Fruit fly (Drosophila melanogaster) whole organism, embryonic: Measurements from ENCODE around the gene mei-218.

Experiments
- Bgb ChIP-seq: fragments of 200-800 bp; sonication (Bioruptor generic); IDR thresholded peaks from 2 replicates; pipeline ENCODE4 v1.3.6; 2022; ENCODE audit warnings: missing biosample characterization, missing genetic modification characterization; ENCODE audit not compliant: partially characterized antibody
- Bteb2 ChIP-seq: fragments of 200-800 bp; sonication (Bioruptor generic); optimal IDR thresholded peaks from 2 replicates; lab custom pipeline; 2016; ENCODE audit warnings: missing biosample characterization, missing genetic modification characterization
- CG10267 ChIP-seq: fragments of 200-800 bp; sonication (Bioruptor generic); optimal IDR thresholded peaks from 2 replicates; lab custom pipeline; 2018; ENCODE audit warnings: missing biosample characterization, mild to moderate bottlenecking, missing genetic modification characterization, moderate library complexity
- CG10565 ChIP-seq: fragments of 200-800 bp; sonication (Bioruptor generic); optimal IDR thresholded peaks from 3 replicates; lab custom pipeline; 2016; ENCODE audit warnings: missing biosample characterization, mild to moderate bottlenecking, missing genetic modification characterization
- CG10979 ChIP-seq: fragments of 200-800 bp; sonication (Bioruptor generic); optimal IDR thresholded peaks from 2 replicates; lab custom pipeline; 2018; ENCODE audit warnings: missing biosample characterization, mild to moderate bottlenecking, missing genetic modification characterization, moderate library complexity
- CG11723 ChIP-seq: fragments of 200-800 bp; sonication (Bioruptor generic); optimal IDR thresholded peaks from 2 replicates; lab custom pipeline; 2017; ENCODE audit warnings: missing biosample characterization, mild to moderate bottlenecking, missing genetic modification characterization
- CG12236 ChIP-seq: fragments of 200-800 bp; sonication (Bioruptor generic); optimal IDR thresholded peaks from 2 replicates; lab custom pipeline; 2016; ENCODE audit warnings: missing biosample characterization, missing genetic modification characterization
- CG12744 ChIP-seq: fragments of 200-800 bp; sonication (Bioruptor generic); optimal IDR thresholded peaks from 2 replicates; lab custom pipeline; 2016; ENCODE audit warnings: missing biosample characterization, missing genetic modification characterization
- CG12942 ChIP-seq: fragments of 200-800 bp; sonication (Bioruptor generic); optimal IDR thresholded peaks from 3 replicates; lab custom pipeline; 2016; ENCODE audit warnings: missing biosample characterization, missing genetic modification characterization
- CG13287 ChIP-seq: fragments of 200-800 bp; sonication (Bioruptor generic); IDR thresholded peaks from 2 replicates; pipeline ENCODE4 v1.3.6; 2022; ENCODE audit warnings: missing biosample characterization, missing genetic modification characterization; ENCODE audit not compliant: partially characterized antibody
- CG14965 ChIP-seq: fragments of 200-800 bp; sonication (Bioruptor generic); optimal IDR thresholded peaks from 2 replicates; lab custom pipeline; 2016; ENCODE audit warnings: missing biosample characterization, missing genetic modification characterization, borderline replicate concordance
- CG15269 ChIP-seq: fragments of 200-800 bp; sonication (Bioruptor generic); optimal IDR thresholded peaks from 2 replicates; lab custom pipeline; 2018; ENCODE audit warnings: missing biosample characterization, mild to moderate bottlenecking, missing genetic modification characterization, moderate library complexity
- CG15696 ChIP-seq: fragments of 200-800 bp; sonication (Bioruptor generic); optimal IDR thresholded peaks from 2 replicates; lab custom pipeline; 2019; ENCODE audit warnings: missing biosample characterization, mild to moderate bottlenecking, missing genetic modification characterization, moderate library complexity
- CG17802 ChIP-seq: fragments of 200-800 bp; sonication (Bioruptor generic); optimal IDR thresholded peaks from 2 replicates; lab custom pipeline; 2018; ENCODE audit warnings: missing biosample characterization, mild to moderate bottlenecking, missing genetic modification characterization, moderate library complexity
- CG18262 ChIP-seq: fragments of 200-800 bp; optimal IDR thresholded peaks from 3 replicates; lab custom pipeline; 2019; ENCODE audit warnings: missing biosample characterization, mild to moderate bottlenecking, missing genetic modification characterization, moderate library complexity
- CG1832 ChIP-seq: fragments of 200-800 bp; sonication (Bioruptor generic); optimal IDR thresholded peaks from 2 replicates; lab custom pipeline; 2017; ENCODE audit warnings: missing biosample characterization, mild to moderate bottlenecking, missing genetic modification characterization, inconsistent platforms
- CG18764 ChIP-seq: fragments of 200-800 bp; sonication (Bioruptor generic); optimal IDR thresholded peaks from 3 replicates; lab custom pipeline; 2016; ENCODE audit warnings: missing biosample characterization, missing genetic modification characterization
- CG2199 ChIP-seq: fragments of 200-800 bp; sonication (Bioruptor generic); IDR thresholded peaks from 3 replicates; pipeline ENCODE4 v1.3.6; 2022; ENCODE audit warnings: missing biosample characterization, missing genetic modification characterization
- CG2875 ChIP-seq: fragments of 200-800 bp; sonication (Bioruptor generic); optimal IDR thresholded peaks from 2 replicates; lab custom pipeline; 2017; ENCODE audit warnings: missing biosample characterization, mild to moderate bottlenecking, missing genetic modification characterization, missing genetic modification reagents
- CG30020 ChIP-seq: fragments of 200-800 bp; optimal IDR thresholded peaks from 2 replicates; lab custom pipeline; 2019; ENCODE audit warnings: missing biosample characterization, mild to moderate bottlenecking, missing genetic modification characterization, moderate library complexity
- CG30431 ChIP-seq: fragments of 200-800 bp; sonication (Bioruptor generic); optimal IDR thresholded peaks from 2 replicates; lab custom pipeline; 2017; ENCODE audit warnings: missing biosample characterization, missing genetic modification characterization
- CG32772 ChIP-seq: fragments of 200-800 bp; sonication (Bioruptor generic); IDR thresholded peaks from 2 replicates; pipeline ENCODE4 v1.3.6; 2022; ENCODE audit warnings: missing biosample characterization, missing genetic modification characterization
- CG33213 ChIP-seq: fragments of 200-800 bp; sonication (Bioruptor generic); optimal IDR thresholded peaks from 3 replicates; lab custom pipeline; 2016; ENCODE audit warnings: missing biosample characterization, missing genetic modification characterization
- CG6813 ChIP-seq: fragments of 200-800 bp; sonication (Bioruptor generic); optimal IDR thresholded peaks from 2 replicates; lab custom pipeline; 2017; ENCODE audit warnings: missing biosample characterization, missing genetic modification characterization, mild to moderate bottlenecking, moderate library complexity, missing genetic modification reagents
- CG8478 ChIP-seq: fragments of >200 bp; optimal IDR thresholded peaks from 2 replicates; lab custom pipeline; 2018
- CG9876 ChIP-seq: fragments of 200-800 bp; sonication (Bioruptor generic); optimal IDR thresholded peaks from 2 replicates; lab custom pipeline; 2016; ENCODE audit warnings: missing biosample characterization, missing genetic modification characterization
- CHES-1-like ChIP-seq: fragments of 200-800 bp; sonication (Bioruptor generic); optimal IDR thresholded peaks from 2 replicates; lab custom pipeline; 2016; ENCODE audit warnings: missing biosample characterization, missing genetic modification characterization
- Dbx ChIP-seq: fragments of 200-800 bp; sonication (Bioruptor generic); IDR thresholded peaks from 3 replicates; pipeline ENCODE4 v1.3.6; 2022; ENCODE audit warnings: missing biosample characterization, missing genetic modification characterization
- Dfd ChIP-seq, 2 experiments: fragments of >200 bp; optimal IDR thresholded peaks; 2 replicates each; lab custom pipeline; 2017; ENCODE audit warnings: missing biosample characterization in 2 of 2, missing genetic modification characterization in 2 of 2
- Dip2 ChIP-seq: fragments of 200-800 bp; sonication (Bioruptor generic); IDR thresholded peaks from 2 replicates; pipeline ENCODE4 v1.3.6; 2022; ENCODE audit warnings: missing biosample characterization, missing genetic modification characterization
- Dip3 ChIP-seq: fragments of 200-800 bp; sonication (Bioruptor generic); optimal IDR thresholded peaks from 3 replicates; lab custom pipeline; 2016; ENCODE audit warnings: missing biosample characterization, missing genetic modification characterization
- Kr ChIP-seq: fragments of 200-800 bp; sonication (Bioruptor generic); optimal IDR thresholded peaks from 2 replicates; lab custom pipeline; 2017; ENCODE audit warnings: missing biosample characterization, mild to moderate bottlenecking, missing genetic modification characterization
- NK7.1 ChIP-seq: fragments of 200-800 bp; sonication (Bioruptor generic); optimal IDR thresholded peaks from 3 replicates; lab custom pipeline; 2016; ENCODE audit warnings: missing biosample characterization, missing genetic modification characterization
- Nf-YC ChIP-seq: fragments of 200-800 bp; optimal IDR thresholded peaks from 3 replicates; lab custom pipeline; 2019; ENCODE audit warnings: missing biosample characterization, mild to moderate bottlenecking, missing genetic modification characterization, moderate library complexity
- NfI ChIP-seq: fragments of 200-800 bp; sonication (Bioruptor generic); optimal IDR thresholded peaks from 3 replicates; lab custom pipeline; 2018; ENCODE audit warnings: missing biosample characterization, mild to moderate bottlenecking, missing genetic modification characterization, moderate library complexity
- bigmax ChIP-seq: fragments of 200-800 bp; sonication (Bioruptor generic); optimal IDR thresholded peaks from 2 replicates; lab custom pipeline; 2018; ENCODE audit warnings: missing biosample characterization, mild to moderate bottlenecking, missing genetic modification characterization
- chm ChIP-seq: fragments of 200-800 bp; sonication (Bioruptor generic); IDR thresholded peaks from 2 replicates; pipeline ENCODE4 v1.3.6; 2022; ENCODE audit warnings: missing biosample characterization, missing genetic modification characterization
- dm ChIP-seq: fragments of 200-800 bp; sonication (Bioruptor generic); optimal IDR thresholded peaks from 3 replicates; lab custom pipeline; 2016; ENCODE audit warnings: missing biosample characterization, missing genetic modification characterization
- en ChIP-seq: fragments of 200-800 bp; sonication (Bioruptor generic); optimal IDR thresholded peaks from 2 replicates; lab custom pipeline; 2016; ENCODE audit warnings: missing biosample characterization, missing genetic modification characterization
- eyg ChIP-seq: fragments of 200-800 bp; sonication (Bioruptor generic); optimal IDR thresholded peaks from 3 replicates; lab custom pipeline; 2016; ENCODE audit warnings: missing biosample characterization, missing genetic modification characterization
- fu2 ChIP-seq: fragments of 200-800 bp; sonication (Bioruptor generic); optimal IDR thresholded peaks from 2 replicates; lab custom pipeline; 2016; ENCODE audit warnings: missing biosample characterization, missing genetic modification characterization
- gem ChIP-seq: fragments of 200-800 bp; sonication (Bioruptor generic); optimal IDR thresholded peaks from 2 replicates; lab custom pipeline; 2019; ENCODE audit warnings: missing biosample characterization, mild to moderate bottlenecking, missing genetic modification characterization, moderate library complexity
- gfzf ChIP-seq: fragments of 200-800 bp; sonication (Bioruptor generic); optimal IDR thresholded peaks from 2 replicates; lab custom pipeline; 2016; ENCODE audit warnings: missing biosample characterization, mild to moderate bottlenecking, missing genetic modification characterization, moderate library complexity
- hkb ChIP-seq, 2 experiments: fragments of 200-800 bp in 1 of 2; fragments of >200 bp in 1 of 2; sonication (Bioruptor generic) in 1 of 2; IDR thresholded peaks in 1 of 2; optimal IDR thresholded peaks in 1 of 2; 2 replicates each; pipeline versions ENCODE4 v1.3.6 to Lab custom; 2017 to 2022; ENCODE audit warnings: missing biosample characterization in 1 of 2, missing genetic modification characterization in 1 of 2
- onecut ChIP-seq: fragments of 200-800 bp; sonication (Bioruptor generic); IDR thresholded peaks from 2 replicates; pipeline ENCODE4 v1.3.6; 2022; ENCODE audit warnings: missing biosample characterization, missing genetic modification characterization
- pita ChIP-seq: fragments of 200-800 bp; sonication (Bioruptor generic); optimal IDR thresholded peaks from 2 replicates; lab custom pipeline; 2017; ENCODE audit warnings: missing biosample characterization, mild to moderate bottlenecking, missing genetic modification characterization
- rib ChIP-seq: fragments of 200-800 bp; sonication (Bioruptor generic); IDR thresholded peaks from 2 replicates; pipeline ENCODE4 v1.3.6; 2022; ENCODE audit warnings: missing biosample characterization, missing genetic modification characterization
- ro ChIP-seq: fragments of 200-800 bp; sonication (Bioruptor generic); IDR thresholded peaks from 2 replicates; pipeline ENCODE4 v1.3.6; 2022; ENCODE audit warnings: missing biosample characterization, missing genetic modification characterization
- salm ChIP-seq: fragments of 200-800 bp; sonication (Bioruptor generic); optimal IDR thresholded peaks from 2 replicates; lab custom pipeline; 2018; ENCODE audit warnings: missing biosample characterization, mild to moderate bottlenecking, missing genetic modification characterization
- sisA ChIP-seq: fragments of 200-800 bp; sonication (Bioruptor generic); IDR thresholded peaks from 2 replicates; pipeline ENCODE4 v1.3.6; 2022; ENCODE audit warnings: missing biosample characterization, missing genetic modification characterization
- sob ChIP-seq: fragments of 200-800 bp; sonication (Bioruptor generic); IDR thresholded peaks from 2 replicates; pipeline ENCODE4 v1.3.6; 2022; ENCODE audit warnings: missing biosample characterization, missing genetic modification characterization

Gene mei-218

DNA sequence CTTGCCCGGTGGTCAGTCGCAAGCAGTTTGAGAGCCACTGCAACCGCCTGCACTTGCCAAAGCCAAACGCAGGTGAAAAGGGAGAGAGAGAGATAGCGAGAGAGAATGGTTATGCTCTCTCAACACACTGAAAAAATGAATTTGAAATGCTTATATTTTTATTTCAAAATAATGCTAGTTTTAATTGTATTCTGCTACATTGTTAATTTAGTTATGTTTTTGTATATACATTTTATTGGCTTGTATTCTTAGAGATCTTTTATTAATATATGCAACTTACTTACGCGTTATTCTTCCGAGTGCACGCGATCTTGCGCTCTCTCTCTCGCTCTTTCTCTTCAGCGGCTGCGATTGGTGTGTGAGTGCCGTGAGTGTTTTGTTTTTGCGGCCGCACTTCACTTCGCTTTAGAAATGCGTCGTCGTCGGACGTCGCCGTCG is 35.7 kb upstream of the mei-218 start (continued):
- TF ChIP-seq hkb (optimal IDR thresholded peaks at IDR 0.05; lab: Kevin White, UChicago) (no peak), hkb (GFP tag; IDR thresholded peaks at IDR 0.05; lab: Robert Waterston, UW) (peak; percentile 99), CG11723 (GFP tag; lab: Kevin White, UChicago) (no peak), Dbx (GFP tag; lab: Robert Waterston, UW) (peak; percentile 98), NfI (GFP tag; lab: Kevin White, UChicago) (no peak), CG18262 (tag; lab: Kevin White, UChicago) (peak; percentile 99), CG17802 (tag; lab: Kevin White, UChicago) (peak; percentile 81), Kr (GFP tag; lab: Kevin White, UChicago) (peak; percentile 63), sob (GFP tag; lab: Robert Waterston, UW) (peak; percentile 99), CG13287 (GFP tag; lab: Robert Waterston, UW) (no peak), eyg (GFP tag; lab: Kevin White, UChicago) (peak; percentile 95), Dip2 (GFP tag; lab: Robert Waterston, UW) (peak; percentile 78), Nf-YC (tag; lab: Kevin White, UChicago) (peak; percentile 93), Dip3 (GFP tag; lab: Kevin White, UChicago) (no peak), onecut (GFP tag; lab: Robert Waterston, UW) (peak; percentile 96), CG8478 (lab: Kevin White, UChicago) (no peak), CG12744 (GFP tag; lab: Kevin White, UChicago) (peak; percentile 71), CG12236 (GFP tag; lab: Kevin White, UChicago) (no peak), gem (tag; lab: Kevin White, UChicago) (no peak), Bteb2 (GFP tag; lab: Kevin White, UChicago) (no peak), CG30431 (GFP tag; lab: Kevin White, UChicago) (peak; percentile 26), CG32772 (GFP tag; lab: Robert Waterston, UW) (peak; percentile 99), dm (GFP tag; lab: Kevin White, UChicago) (no peak), ro (GFP tag; lab: Robert Waterston, UW) (peak; percentile 98), CG2199 (GFP tag; lab: Robert Waterston, UW) (peak; percentile 98), CG10267 (tag; lab: Kevin White, UChicago) (peak; percentile 96), rib (peak; percentile 96), CG1832 (peak; percentile 37), Dfd (GFP tag; optimal IDR thresholded peaks at IDR 0.05; lab: Kevin White, UChicago) (no peak), NK7.1 (GFP tag; lab: Kevin White, UChicago) (peak; percentile 96), CHES-1-like (GFP tag; lab: Kevin White, UChicago) (no peak), fu2 (GFP tag; lab: Kevin White, UChicago) (no peak), sisA (GFP tag; lab: Robert Waterston, UW) (peak; percentile 99), gfzf (GFP tag; lab: Kevin White, UChicago) (peak; percentile 2), CG2875 (GFP tag; lab: Kevin White, UChicago) (no peak), CG30020 (tag; lab: Kevin White, UChicago) (peak; percentile 86), salm (tag; lab: Kevin White, UChicago) (no peak), CG14965 (peak; percentile 49), en (GFP tag; lab: Kevin White, UChicago) (peak; percentile 77), CG18764 (GFP tag; lab: Kevin White, UChicago) (peak; percentile 95), pita (GFP tag; lab: Kevin White, UChicago) (no peak), CG10565 (GFP tag; lab: Kevin White, UChicago) (peak; percentile 77), CG10979 (tag; lab: Kevin White, UChicago) (peak; percentile 99), CG15269 (tag; lab: Kevin White, UChicago) (no peak), CG33213 (GFP tag; lab: Kevin White, UChicago) (peak; percentile 86), CG6813 (peak; percentile 97), CG12942 (no peak), CG15696 (tag; lab: Kevin White, UChicago) (peak; percentile 97), Bgb (GFP tag; lab: Robert Waterston, UW) (no peak), CG9876 (GFP tag; lab: Kevin White, UChicago) (no peak), bigmax (GFP tag; lab: Kevin White, UChicago) (peak; percentile 70), chm (GFP tag; lab: Robert Waterston, UW) (peak; percentile 70; the same call in 1 of the 2 replicates)
